Fruit fly (Drosophila melanogaster): Measurements from ENCODE around the gene CG31810.

The CG31810 gene

dm6 chr2L:16886459-16886858 lies 34.3 kb upstream of the CG31810 start:
- TF ChIP-seq sqz (GFP tag; optimal IDR thresholded peaks at IDR 0.05): no peak
- no peak for TF ChIP-seq CG1233 (GFP tag; optimal IDR thresholded peaks at IDR 0.05)
- no peak for TF ChIP-seq mam (GFP tag; optimal IDR thresholded peaks at IDR 0.05)
- no peak for TF ChIP-seq Lim3 (GFP tag; IDR thresholded peaks at IDR 0.05)
- no peak for TF ChIP-seq CG4328 (GFP tag; optimal IDR thresholded peaks at IDR 0.05)
- TF ChIP-seq Scr (GFP tag; IDR thresholded peaks at IDR 0.05; ENCODE audit: partially characterized antibody): no peak
- no peak for TF ChIP-seq CG6272 (GFP tag; IDR thresholded peaks at IDR 0.05)
- TF ChIP-seq fru (optimal IDR thresholded peaks at IDR 0.05): no peak
- peak; percentile 65 for TF ChIP-seq Med (GFP tag)
- TF ChIP-seq tna (GFP tag; IDR thresholded peaks at IDR 0.05; ENCODE audit: partially characterized antibody): no peak
- TF ChIP-seq CG8944 (GFP tag; optimal IDR thresholded peaks at IDR 0.05): no peak
- no peak for TF ChIP-seq Hey (tag; optimal IDR thresholded peaks at IDR 0.05)
- peak; percentile 92; the same call in 2 of the 3 replicates for TF ChIP-seq CG2199 (GFP tag; IDR thresholded peaks at IDR 0.05)
- no peak for TF ChIP-seq lmd (GFP tag; IDR thresholded peaks at IDR 0.05)
- no peak for TF ChIP-seq ato (GFP tag; IDR thresholded peaks at IDR 0.05; ENCODE audit: partially characterized antibody)
- no peak for TF ChIP-seq gt (GFP tag; IDR thresholded peaks at IDR 0.05)
- TF ChIP-seq CG12391 (tag; optimal IDR thresholded peaks at IDR 0.05): no peak
- TF ChIP-seq CG32767 (GFP tag; IDR thresholded peaks at IDR 0.05): peak; percentile 50; the same call in 1 of the 2 replicates
- TF ChIP-seq lilli (GFP tag; optimal IDR thresholded peaks at IDR 0.05): no peak
- TF ChIP-seq klu (GFP tag; IDR thresholded peaks at IDR 0.05): no peak
- no peak; the same call in 1 of the 2 replicates for TF ChIP-seq vvl (GFP tag; IDR thresholded peaks at IDR 0.05)
- TF ChIP-seq eve (GFP tag; optimal IDR thresholded peaks at IDR 0.05): no peak
- no peak for TF ChIP-seq croc (GFP tag; conservative IDR thresholded peaks at IDR 0.05)
- TF ChIP-seq CG14441 (GFP tag; IDR thresholded peaks at IDR 0.05): no peak
- TF ChIP-seq lbe (GFP tag; optimal IDR thresholded peaks at IDR 0.05): no peak
- no peak for TF ChIP-seq CG11247 (GFP tag; IDR thresholded peaks at IDR 0.05)
- TF ChIP-seq corto (GFP tag; optimal IDR thresholded peaks at IDR 0.05): no peak
- no peak for TF ChIP-seq ewg (GFP tag; optimal IDR thresholded peaks at IDR 0.05)
- no peak for TF ChIP-seq inv (GFP tag; IDR thresholded peaks at IDR 0.05; ENCODE audit: partially characterized antibody)
- no peak for TF ChIP-seq Eip74EF (GFP tag; optimal IDR thresholded peaks at IDR 0.05)
- TF ChIP-seq Sry-β (GFP tag; optimal IDR thresholded peaks at IDR 0.05): no peak
- TF ChIP-seq cad (GFP tag; optimal IDR thresholded peaks at IDR 0.05): no peak
- TF ChIP-seq crc (GFP tag; optimal IDR thresholded peaks at IDR 0.05): no peak
- no peak for TF ChIP-seq unpg (GFP tag; optimal IDR thresholded peaks at IDR 0.05)
- TF ChIP-seq Nf-YA (GFP tag; IDR thresholded peaks at IDR 0.05): no peak
- TF ChIP-seq br (optimal IDR thresholded peaks at IDR 0.05): no peak
- no peak for TF ChIP-seq CG5245 (GFP tag; optimal IDR thresholded peaks at IDR 0.05)
- TF ChIP-seq zfh1 (GFP tag; IDR thresholded peaks at IDR 0.05): no peak
- no peak for TF ChIP-seq CG6654 (GFP tag; optimal IDR thresholded peaks at IDR 0.05)
- TF ChIP-seq Abd-B (GFP tag; optimal IDR thresholded peaks at IDR 0.05): no peak
- no peak for TF ChIP-seq CG4617 (GFP tag; optimal IDR thresholded peaks at IDR 0.05; ENCODE audit: borderline replicate concordance)
- no peak for TF ChIP-seq CG15514 (GFP tag; optimal IDR thresholded peaks at IDR 0.05)
- no peak for TF ChIP-seq CG10959 (GFP tag; IDR thresholded peaks at IDR 0.05)
- TF ChIP-seq bsh (GFP tag; optimal IDR thresholded peaks at IDR 0.05): no peak
- TF ChIP-seq dmrt11E (tag; optimal IDR thresholded peaks at IDR 0.05): no peak
- TF ChIP-seq CG7271 (tag; optimal IDR thresholded peaks at IDR 0.05): no peak
- no peak for TF ChIP-seq Dad (GFP tag; optimal IDR thresholded peaks at IDR 0.05)
- no peak for TF ChIP-seq CG8765 (GFP tag; IDR thresholded peaks at IDR 0.05)
- no peak for TF ChIP-seq CG34422 (GFP tag; IDR thresholded peaks at IDR 0.05)
- TF ChIP-seq CG11504 (tag; optimal IDR thresholded peaks at IDR 0.05): no peak
- no peak for TF ChIP-seq CG17328 (GFP tag; IDR thresholded peaks at IDR 0.05)
- TF ChIP-seq sug (tag; optimal IDR thresholded peaks at IDR 0.05): peak; percentile 44
